Fruit fly (Drosophila melanogaster) whole organism, embryonic: ENCODE results near the gene CHES-1-like.
A peak's percentile ranks its signal among the peaks of the same experiment; 100 is the strongest.

Experiments used
- ATbp ChIP-seq: fragments of 200-800 bp; sonication (Bioruptor generic); optimal IDR thresholded peaks from 2 replicates; lab custom pipeline; 2017; ENCODE audit warnings: missing biosample characterization, mild to moderate bottlenecking, missing genetic modification characterization, missing genetic modification reagents
- Adf1 ChIP-seq: fragments of 200-800 bp; sonication (Bioruptor generic); IDR thresholded peaks from 2 replicates; pipeline ENCODE4 v1.3.6; 2022; ENCODE audit warnings: missing biosample characterization, missing genetic modification characterization
- CG10147 ChIP-seq: fragments of 200-800 bp; sonication (Bioruptor generic); optimal IDR thresholded peaks from 2 replicates; lab custom pipeline; 2019; ENCODE audit warnings: missing biosample characterization, mild to moderate bottlenecking, missing genetic modification characterization, moderate library complexity
- CG11085 ChIP-seq: fragments of 200-800 bp; sonication (Bioruptor generic); IDR thresholded peaks from 2 replicates; pipeline ENCODE4 v1.3.6; 2022; ENCODE audit warnings: missing biosample characterization, missing genetic modification characterization
- CG11093 ChIP-seq: fragments of 200-800 bp; sonication (Bioruptor generic); IDR thresholded peaks from 3 replicates; pipeline ENCODE4 v1.3.6; 2022; ENCODE audit warnings: missing biosample characterization, missing genetic modification characterization
- CG13624 ChIP-seq: fragments of 200-800 bp; sonication (Bioruptor generic); optimal IDR thresholded peaks from 2 replicates; lab custom pipeline; 2016; ENCODE audit warnings: missing biosample characterization, missing genetic modification characterization
- CG13894 ChIP-seq: fragments of 200-800 bp; sonication (Bioruptor generic); optimal IDR thresholded peaks from 3 replicates; lab custom pipeline; 2018; ENCODE audit warnings: missing biosample characterization, mild to moderate bottlenecking, missing genetic modification characterization, moderate library complexity
- CG14050 ChIP-seq: fragments of 200-800 bp; sonication (Bioruptor generic); IDR thresholded peaks from 3 replicates; pipeline ENCODE4 v1.3.6; 2022; ENCODE audit warnings: missing biosample characterization, missing genetic modification characterization
- CG14860 ChIP-seq: fragments of 200-800 bp; sonication (Bioruptor generic); IDR thresholded peaks from 3 replicates; pipeline ENCODE4 v1.3.6; 2022; ENCODE audit warnings: missing biosample characterization, missing genetic modification characterization; ENCODE audit not compliant: partially characterized antibody
- CG14965 ChIP-seq: fragments of 200-800 bp; sonication (Bioruptor generic); optimal IDR thresholded peaks from 2 replicates; lab custom pipeline; 2016; ENCODE audit warnings: missing biosample characterization, missing genetic modification characterization, borderline replicate concordance
- CG15696 ChIP-seq: fragments of 200-800 bp; sonication (Bioruptor generic); optimal IDR thresholded peaks from 2 replicates; lab custom pipeline; 2019; ENCODE audit warnings: missing biosample characterization, mild to moderate bottlenecking, missing genetic modification characterization, moderate library complexity
- CG17328 ChIP-seq: fragments of 200-800 bp; sonication (Bioruptor generic); IDR thresholded peaks from 2 replicates; pipeline ENCODE4 v1.3.6; 2022; ENCODE audit warnings: missing biosample characterization, missing genetic modification characterization
- CG17359 ChIP-seq: fragments of 200-800 bp; sonication (Bioruptor generic); optimal IDR thresholded peaks from 3 replicates; lab custom pipeline; 2018; ENCODE audit warnings: missing biosample characterization, mild to moderate bottlenecking, missing genetic modification characterization, moderate library complexity
- CG17612 ChIP-seq: fragments of 200-800 bp; sonication (Bioruptor generic); IDR thresholded peaks from 2 replicates; pipeline ENCODE4 v1.3.6; 2022; ENCODE audit warnings: missing biosample characterization, missing genetic modification characterization
- CG17912 ChIP-seq: fragments of 200-800 bp; sonication (Bioruptor generic); optimal IDR thresholded peaks from 2 replicates; lab custom pipeline; 2018; ENCODE audit warnings: missing biosample characterization, mild to moderate bottlenecking, missing genetic modification characterization
- CG1832 ChIP-seq: fragments of 200-800 bp; sonication (Bioruptor generic); optimal IDR thresholded peaks from 2 replicates; lab custom pipeline; 2017; ENCODE audit warnings: missing biosample characterization, mild to moderate bottlenecking, missing genetic modification characterization, inconsistent platforms
- CG2120 ChIP-seq: fragments of 200-800 bp; sonication (Bioruptor generic); optimal IDR thresholded peaks from 3 replicates; lab custom pipeline; 2016; ENCODE audit warnings: missing biosample characterization, missing genetic modification characterization
- CG2678 ChIP-seq: fragments of 200-800 bp; sonication (Bioruptor generic); optimal IDR thresholded peaks from 3 replicates; lab custom pipeline; 2019; ENCODE audit warnings: missing biosample characterization, mild to moderate bottlenecking, missing genetic modification characterization, moderate library complexity
- CG2889 ChIP-seq: fragments of 200-800 bp; sonication (Bioruptor generic); IDR thresholded peaks from 3 replicates; pipeline ENCODE4 v1.3.6; 2022; ENCODE audit warnings: missing biosample characterization, missing genetic modification characterization
- CG34376 ChIP-seq: fragments of 200-800 bp; sonication (Bioruptor generic); optimal IDR thresholded peaks from 2 replicates; lab custom pipeline; 2018; ENCODE audit warnings: missing biosample characterization, mild to moderate bottlenecking, missing genetic modification characterization
- CG6791 ChIP-seq: fragments of 200-800 bp; sonication (Bioruptor generic); IDR thresholded peaks from 3 replicates; pipeline ENCODE4 v1.3.6; 2022; ENCODE audit warnings: missing biosample characterization, missing genetic modification characterization; ENCODE audit not compliant: partially characterized antibody
- CG9876 ChIP-seq: fragments of 200-800 bp; sonication (Bioruptor generic); optimal IDR thresholded peaks from 2 replicates; lab custom pipeline; 2016; ENCODE audit warnings: missing biosample characterization, missing genetic modification characterization
- D ChIP-seq, 2 experiments: fragments of 200-800 bp in 1 of 2; fragments of >200 bp in 1 of 2; sonication (Bioruptor generic) in 1 of 2; optimal IDR thresholded peaks; 2 replicates in 1 of 2; 3 replicates in 1 of 2; lab custom pipeline; 2017; ENCODE audit warnings: mild to moderate bottlenecking in 1 of 2, missing biosample characterization in 1 of 2, missing genetic modification characterization in 1 of 2, missing genetic modification reagents in 1 of 2
- Doc3 ChIP-seq: fragments of 200-800 bp; sonication (Bioruptor generic); IDR thresholded peaks from 3 replicates; pipeline ENCODE4 v1.3.6; 2022; ENCODE audit warnings: missing biosample characterization, missing genetic modification characterization; ENCODE audit not compliant: partially characterized antibody
- Dref ChIP-seq: fragments of 200-800 bp; sonication (Bioruptor generic); IDR thresholded peaks from 2 replicates; pipeline ENCODE4 v1.3.6; 2022; ENCODE audit warnings: missing biosample characterization, missing genetic modification characterization
- E2f2 ChIP-seq: fragments of 200-800 bp; sonication (Bioruptor generic); IDR thresholded peaks from 2 replicates; pipeline ENCODE4 v1.3.6; 2022; ENCODE audit warnings: missing biosample characterization, missing genetic modification characterization
- Fer2 ChIP-seq: fragments of 200-800 bp; sonication (Bioruptor generic); optimal IDR thresholded peaks from 2 replicates; lab custom pipeline; 2018; ENCODE audit warnings: missing biosample characterization, mild to moderate bottlenecking, missing genetic modification characterization, moderate library complexity
- Lhr ChIP-seq: fragments of 200-800 bp; sonication (Bioruptor generic); optimal IDR thresholded peaks from 3 replicates; lab custom pipeline; 2017; ENCODE audit warnings: mild to moderate bottlenecking, missing biosample characterization, missing genetic modification reagents, missing genetic modification characterization
- Meics ChIP-seq: fragments of 200-800 bp; sonication (Bioruptor generic); optimal IDR thresholded peaks from 2 replicates; lab custom pipeline; 2017; ENCODE audit warnings: missing biosample characterization, mild to moderate bottlenecking, missing genetic modification characterization
- Mes4 ChIP-seq: fragments of 200-800 bp; sonication (Bioruptor generic); optimal IDR thresholded peaks from 2 replicates; lab custom pipeline; 2016; ENCODE audit warnings: missing biosample characterization, missing genetic modification characterization
- Oaz ChIP-seq: fragments of 200-800 bp; sonication (Bioruptor generic); IDR thresholded peaks from 2 replicates; pipeline ENCODE4 v1.3.6; 2022; ENCODE audit warnings: missing biosample characterization, missing genetic modification characterization
- Oli ChIP-seq: fragments of 200-800 bp; sonication (Bioruptor generic); optimal IDR thresholded peaks from 2 replicates; lab custom pipeline; 2018; ENCODE audit warnings: missing biosample characterization, mild to moderate bottlenecking, missing genetic modification characterization, moderate library complexity
- Optix ChIP-seq: fragments of 200-800 bp; sonication (Bioruptor generic); IDR thresholded peaks from 3 replicates; pipeline ENCODE4 v1.3.6; 2022; ENCODE audit warnings: missing biosample characterization, missing genetic modification characterization
- Spps ChIP-seq: fragments of 200-800 bp; sonication (Bioruptor generic); optimal IDR thresholded peaks from 2 replicates; lab custom pipeline; 2018; ENCODE audit warnings: missing biosample characterization, mild to moderate bottlenecking, missing genetic modification characterization
- TFAM ChIP-seq: fragments of 200-800 bp; sonication (Bioruptor generic); optimal IDR thresholded peaks from 2 replicates; lab custom pipeline; 2017; ENCODE audit warnings: missing biosample characterization, missing genetic modification characterization, inconsistent platforms
- amos ChIP-seq: fragments of 200-800 bp; sonication (Bioruptor generic); IDR thresholded peaks from 2 replicates; pipeline ENCODE4 v1.3.6; 2022; ENCODE audit warnings: missing biosample characterization, missing genetic modification characterization; ENCODE audit not compliant: partially characterized antibody
- cato ChIP-seq: fragments of 200-800 bp; sonication (Bioruptor generic); optimal IDR thresholded peaks from 2 replicates; lab custom pipeline; 2016; ENCODE audit warnings: missing biosample characterization, missing genetic modification characterization, borderline replicate concordance
- emc ChIP-seq: fragments of 200-800 bp; sonication (Bioruptor generic); optimal IDR thresholded peaks from 2 replicates; lab custom pipeline; 2016; ENCODE audit warnings: missing biosample characterization, missing genetic modification characterization
- ewg ChIP-seq: fragments of 200-800 bp; sonication (Bioruptor generic); optimal IDR thresholded peaks from 3 replicates; lab custom pipeline; 2017; ENCODE audit warnings: mild to moderate bottlenecking, missing biosample characterization, missing genetic modification reagents, missing genetic modification characterization
- fru ChIP-seq: fragments of >200 bp; optimal IDR thresholded peaks from 2 replicates; lab custom pipeline; 2017
- gfzf ChIP-seq: fragments of 200-800 bp; sonication (Bioruptor generic); optimal IDR thresholded peaks from 2 replicates; lab custom pipeline; 2016; ENCODE audit warnings: missing biosample characterization, mild to moderate bottlenecking, missing genetic modification characterization, moderate library complexity
- hbn ChIP-seq: fragments of 200-800 bp; sonication (Bioruptor generic); IDR thresholded peaks from 2 replicates; pipeline ENCODE4 v1.3.6; 2022; ENCODE audit warnings: missing biosample characterization, missing genetic modification characterization; ENCODE audit not compliant: partially characterized antibody
- row ChIP-seq: fragments of 200-800 bp; sonication (Bioruptor generic); IDR thresholded peaks from 3 replicates; pipeline ENCODE4 v1.3.6; 2022; ENCODE audit warnings: missing biosample characterization, missing genetic modification characterization
- schlank ChIP-seq: fragments of 200-800 bp; sonication (Bioruptor generic); optimal IDR thresholded peaks from 2 replicates; lab custom pipeline; 2018; ENCODE audit warnings: missing biosample characterization, mild to moderate bottlenecking, missing genetic modification characterization
- seq ChIP-seq: fragments of 200-800 bp; sonication (Bioruptor generic); IDR thresholded peaks from 2 replicates; pipeline ENCODE4 v1.3.6; 2022; ENCODE audit warnings: missing biosample characterization, missing genetic modification characterization
- usp ChIP-seq: fragments of >200 bp; optimal IDR thresholded peaks from 2 replicates; lab custom pipeline; 2017; ENCODE audit warnings: missing biosample characterization, missing genetic modification characterization
- zfh1 ChIP-seq: fragments of 200-800 bp; sonication (Bioruptor generic); IDR thresholded peaks from 3 replicates; pipeline ENCODE4 v1.3.6; 2022; ENCODE audit warnings: missing biosample characterization, missing genetic modification characterization

Gene CHES-1-like

dm6 chrX:7696711-7697654 is 12.2 kb downstream of the CHES-1-like start (continued):
- TF ChIP-seq CG11085 (GFP tag; lab: Robert Waterston, UW) = peak; percentile 88
- no peak for TF ChIP-seq hbn (GFP tag; lab: Robert Waterston, UW)
- no peak for TF ChIP-seq TFAM (GFP tag; lab: Kevin White, UChicago)
- peak; percentile 89 for TF ChIP-seq CG17359 (tag; lab: Kevin White, UChicago)
- peak; percentile 95 for TF ChIP-seq schlank (tag; lab: Kevin White, UChicago)
- peak; percentile 74 for TF ChIP-seq ewg
- peak; percentile 93 for TF ChIP-seq CG13624 (GFP tag; lab: Kevin White, UChicago)
- TF ChIP-seq E2f2 (GFP tag; lab: Robert Waterston, UW) = peak; percentile 69
- peak; percentile 97 for TF ChIP-seq row
- peak; percentile 74 for TF ChIP-seq CG17612 (GFP tag; lab: Robert Waterston, UW)
- TF ChIP-seq Fer2 (tag; lab: Kevin White, UChicago) = peak; percentile 91
- TF ChIP-seq gfzf = no peak
- peak; percentile 90 for TF ChIP-seq CG14050 (GFP tag; lab: Robert Waterston, UW)
- peak; percentile 65 for TF ChIP-seq CG17328
- TF ChIP-seq Adf1 (GFP tag; lab: Robert Waterston, UW) = peak; percentile 80
- TF ChIP-seq CG13894 = peak; percentile 96
- peak; percentile 98 for TF ChIP-seq CG2120 (GFP tag; lab: Kevin White, UChicago)
- TF ChIP-seq CG9876 (GFP tag; lab: Kevin White, UChicago) = peak; percentile 67
- TF ChIP-seq fru (lab: Kevin White, UChicago) = no peak
- no peak for TF ChIP-seq CG6791
- TF ChIP-seq Mes4 (GFP tag; lab: Kevin White, UChicago) = peak; percentile 63
- TF ChIP-seq CG14965 (GFP tag; lab: Kevin White, UChicago) = peak; percentile 47
- peak; percentile 95 for TF ChIP-seq CG10147 (GFP tag; lab: Kevin White, UChicago)
- TF ChIP-seq Optix (GFP tag; lab: Robert Waterston, UW) = peak; percentile 48; the same call in 2 of the 3 replicates
- TF ChIP-seq CG34376 (GFP tag; lab: Kevin White, UChicago) = peak; percentile 97
- no peak for TF ChIP-seq D (optimal IDR thresholded peaks at IDR 0.05; lab: Kevin White, UChicago)
- peak; percentile 66 for TF ChIP-seq D (GFP tag; optimal IDR thresholded peaks at IDR 0.05; lab: Kevin White, UChicago)
- TF ChIP-seq amos (GFP tag; lab: Robert Waterston, UW) = no peak
- peak; percentile 83 for TF ChIP-seq ATbp
- no peak for TF ChIP-seq Doc3 (GFP tag; lab: Robert Waterston, UW)
- peak; percentile 73; the same call in 2 of the 3 replicates for TF ChIP-seq zfh1 (GFP tag; lab: Robert Waterston, UW)
- TF ChIP-seq CG11093 = peak; percentile 74; the same call in 2 of the 3 replicates
- TF ChIP-seq seq (GFP tag; lab: Robert Waterston, UW) = peak; percentile 82
- no peak for TF ChIP-seq CG14860
- peak; percentile 96 for TF ChIP-seq CG2678
- peak; percentile 90 for TF ChIP-seq CG2889 (GFP tag; lab: Robert Waterston, UW)
- TF ChIP-seq emc = peak; percentile 66
- TF ChIP-seq Lhr = no peak
- TF ChIP-seq Oli (tag; lab: Kevin White, UChicago) = peak; percentile 90
- TF ChIP-seq Oaz (GFP tag; lab: Robert Waterston, UW) = peak; percentile 69
- TF ChIP-seq cato (GFP tag; lab: Kevin White, UChicago) = peak; percentile 57
- TF ChIP-seq CG17912 = peak; percentile 60
- peak; percentile 64 for TF ChIP-seq CG15696 (tag; lab: Kevin White, UChicago)
- TF ChIP-seq CG1832 (GFP tag; lab: Kevin White, UChicago) = no peak
- no peak for TF ChIP-seq Dref (GFP tag; lab: Robert Waterston, UW)
- no peak for TF ChIP-seq usp
- no peak for TF ChIP-seq Spps (tag; lab: Kevin White, UChicago)
- TF ChIP-seq Meics (GFP tag; lab: Kevin White, UChicago) = peak; percentile 96
